Worm (Caenorhabditis elegans) whole organism, L1 larva: Measurements from ENCODE around the gene F34D6.1.

Experiments used
- C04F5.9 ChIP-seq: sonication (generic microtip); optimal IDR thresholded peaks from 2 replicates; lab custom pipeline; 2016; ENCODE audit warnings: missing genetic modification characterization, missing compliant biosample characterization
- aha-1 ChIP-seq: fragments of 150-350 bp; optimal IDR thresholded peaks from 2 replicates; lab custom pipeline; 2014; ENCODE audit warnings: missing biosample characterization, missing genetic modification characterization
- ceh-8 ChIP-seq: fragments of 200-800 bp; sonication (Bioruptor generic); optimal IDR thresholded peaks from 2 replicates; lab custom pipeline; 2018; ENCODE audit warnings: mild to moderate bottlenecking, missing genetic modification characterization, moderate library complexity, missing compliant biosample characterization
- dpl-1 ChIP-seq, 3 experiments: fragments of 150-350 bp in 2 of 3; sonication (generic microtip) in 1 of 3; optimal IDR thresholded peaks; 2 replicates each; lab custom pipeline; 2014 to 2017; ENCODE audit warnings: missing biosample characterization in 3 of 3, missing genetic modification characterization in 3 of 3, missing genetic modification reagents in 3 of 3
- efl-1 ChIP-seq, 4 experiments: fragments of 150-350 bp; optimal IDR thresholded peaks in 3 of 4; peaks in 1 of 4; 1 replicate in 1 of 4; 2 replicates in 3 of 4; lab custom pipeline; 2014; ENCODE audit warnings: missing biosample characterization in 2 of 4, missing genetic modification characterization in 2 of 4, missing genetic modification reagents in 2 of 4
- egl-27 ChIP-seq, 2 experiments: fragments of 150-350 bp in 1 of 2; sonication (generic microtip); optimal IDR thresholded peaks; 3 replicates each; lab custom pipeline; 2017 to 2018; ENCODE audit warnings: missing biosample characterization in 2 of 2, missing genetic modification characterization in 2 of 2, missing genetic modification reagents in 2 of 2
- elt-3 ChIP-seq, 6 experiments: fragments of 150-350 bp in 1 of 6; sonication (generic microtip); optimal IDR thresholded peaks; 2 replicates each; lab custom pipeline; 2017 to 2018; ENCODE audit warnings: missing biosample characterization in 6 of 6, missing genetic modification characterization in 6 of 6, inconsistent platforms in 1 of 6
- ets-5 ChIP-seq: fragments of 200-800 bp; sonication (Bioruptor generic); IDR thresholded peaks from 2 replicates; pipeline ENCODE4 v1.3.6; 2022; ENCODE audit warnings: missing genetic modification characterization, missing compliant biosample characterization
- fkh-10 ChIP-seq: sonication (generic microtip); optimal IDR thresholded peaks from 2 replicates; lab custom pipeline; 2017; ENCODE audit warnings: missing biosample characterization, missing genetic modification reagents, missing genetic modification characterization
- fkh-4 ChIP-seq: sonication (generic microtip); optimal IDR thresholded peaks from 2 replicates; lab custom pipeline; 2016; ENCODE audit warnings: missing compliant biosample characterization, missing genetic modification characterization, borderline replicate concordance
- fkh-8 ChIP-seq: sonication (generic microtip); optimal IDR thresholded peaks from 2 replicates; lab custom pipeline; 2016; ENCODE audit warnings: mild to moderate bottlenecking, missing genetic modification characterization, missing compliant biosample characterization
- grh-1 ChIP-seq: fragments of 200-800 bp; sonication (Bioruptor generic); IDR thresholded peaks from 2 replicates; pipeline ENCODE4 v1.3.6; 2022; ENCODE audit warnings: missing genetic modification reagents, missing genetic modification characterization, missing compliant biosample characterization
- hlh-17 ChIP-seq: fragments of 200-800 bp; sonication (Bioruptor generic); optimal IDR thresholded peaks from 2 replicates; lab custom pipeline; 2018; ENCODE audit warnings: missing genetic modification characterization, mild to moderate bottlenecking, missing compliant biosample characterization, moderate library complexity, borderline replicate concordance
- hlh-4 ChIP-seq: sonication (generic microtip); optimal IDR thresholded peaks from 2 replicates; lab custom pipeline; 2016; ENCODE audit warnings: mild to moderate bottlenecking, missing genetic modification characterization, missing compliant biosample characterization
- hpl-2 ChIP-seq: fragments of 150-350 bp; optimal IDR thresholded peaks from 2 replicates; lab custom pipeline; 2014; ENCODE audit warnings: missing biosample characterization, missing genetic modification reagents, missing genetic modification characterization
- irx-1 ChIP-seq: sonication (generic microtip); optimal IDR thresholded peaks from 2 replicates; lab custom pipeline; 2016; ENCODE audit warnings: missing genetic modification characterization, missing compliant biosample characterization
- lin-13 ChIP-seq: fragments of 150-350 bp; optimal IDR thresholded peaks from 2 replicates; lab custom pipeline; 2014; ENCODE audit warnings: missing biosample characterization, missing genetic modification reagents, missing genetic modification characterization
- lin-14 ChIP-seq: fragments of 200-800 bp; sonication (Bioruptor generic); optimal IDR thresholded peaks from 2 replicates; lab custom pipeline; 2018; ENCODE audit warnings: mild to moderate bottlenecking, missing genetic modification characterization, moderate library complexity, missing compliant biosample characterization
- mab-9 ChIP-seq: fragments of 200-800 bp; sonication (Bioruptor generic); IDR thresholded peaks from 2 replicates; pipeline ENCODE4 v1.3.6; 2022; ENCODE audit warnings: missing genetic modification reagents, missing genetic modification characterization, missing compliant biosample characterization
- mef-2 ChIP-seq: fragments of 150-350 bp; optimal IDR thresholded peaks from 2 replicates; lab custom pipeline; 2014; ENCODE audit warnings: missing biosample characterization, missing genetic modification characterization
- mep-1 ChIP-seq: fragments of 150-350 bp; optimal IDR thresholded peaks from 2 replicates; lab custom pipeline; 2014; ENCODE audit warnings: missing biosample characterization, missing genetic modification characterization
- nhr-12 ChIP-seq: sonication (generic microtip); optimal IDR thresholded peaks from 2 replicates; lab custom pipeline; 2017; ENCODE audit warnings: missing biosample characterization, missing genetic modification characterization
- nhr-20 ChIP-seq: sonication (generic microtip); optimal IDR thresholded peaks from 2 replicates; lab custom pipeline; 2016; ENCODE audit warnings: mild to moderate bottlenecking, missing genetic modification characterization, missing compliant biosample characterization
- nhr-237 ChIP-seq: fragments of 150-350 bp; optimal IDR thresholded peaks from 2 replicates; lab custom pipeline; 2014; ENCODE audit warnings: missing biosample characterization, missing genetic modification characterization
- nhr-84 ChIP-seq: sonication (generic microtip); optimal IDR thresholded peaks from 2 replicates; lab custom pipeline; 2017; ENCODE audit warnings: missing biosample characterization, missing genetic modification characterization
- nhr-90 ChIP-seq: sonication (generic microtip); optimal IDR thresholded peaks from 2 replicates; lab custom pipeline; 2016; ENCODE audit warnings: mild to moderate bottlenecking, missing genetic modification characterization, missing compliant biosample characterization; ENCODE audit not compliant: poor library complexity
- pag-3 ChIP-seq: sonication (generic microtip); optimal IDR thresholded peaks from 2 replicates; lab custom pipeline; 2017; ENCODE audit warnings: missing genetic modification characterization, mild to moderate bottlenecking, missing compliant biosample characterization, antibody characterized with exemption, borderline replicate concordance; ENCODE audit not compliant: insufficient read depth
- pax-3 ChIP-seq: fragments of 200-800 bp; sonication (Bioruptor generic); optimal IDR thresholded peaks from 2 replicates; lab custom pipeline; 2018; ENCODE audit warnings: mild to moderate bottlenecking, missing genetic modification characterization, moderate library complexity, missing compliant biosample characterization
- rnt-1 ChIP-seq: sonication (generic microtip); optimal IDR thresholded peaks from 2 replicates; lab custom pipeline; 2016; ENCODE audit warnings: mild to moderate bottlenecking, missing genetic modification characterization, moderate library complexity, missing compliant biosample characterization
- snu-23 ChIP-seq: sonication (generic microtip); optimal IDR thresholded peaks from 2 replicates; lab custom pipeline; 2016; ENCODE audit warnings: missing genetic modification characterization, missing compliant biosample characterization
- sox-4 ChIP-seq: sonication (generic microtip); optimal IDR thresholded peaks from 2 replicates; lab custom pipeline; 2016; ENCODE audit warnings: missing genetic modification characterization, missing compliant biosample characterization
- sup-37 ChIP-seq: fragments of 200-800 bp; sonication (Bioruptor generic); optimal IDR thresholded peaks from 2 replicates; lab custom pipeline; 2018; ENCODE audit warnings: mild to moderate bottlenecking, missing genetic modification characterization, missing compliant biosample characterization
- tbx-2 ChIP-seq: sonication (generic microtip); optimal IDR thresholded peaks from 2 replicates; lab custom pipeline; 2016; ENCODE audit warnings: missing genetic modification characterization, missing compliant biosample characterization
- tlp-1 ChIP-seq: fragments of 150-350 bp; optimal IDR thresholded peaks from 2 replicates; lab custom pipeline; 2014; ENCODE audit warnings: missing biosample characterization, missing genetic modification characterization
- unc-62 ChIP-seq: fragments of 150-350 bp; optimal IDR thresholded peaks from 2 replicates; lab custom pipeline; 2014; ENCODE audit warnings: missing biosample characterization, missing genetic modification reagents, missing genetic modification characterization
- xbp-1 ChIP-seq: sonication (generic microtip); optimal IDR thresholded peaks from 2 replicates; lab custom pipeline; 2016; ENCODE audit warnings: missing genetic modification characterization, missing compliant biosample characterization
- zag-1 ChIP-seq: fragments of 150-350 bp; optimal IDR thresholded peaks from 2 replicates; lab custom pipeline; 2014; ENCODE audit warnings: missing biosample characterization, missing genetic modification characterization
- ztf-11 ChIP-seq, 2 experiments: sonication (generic microtip); optimal IDR thresholded peaks; 2 replicates each; lab custom pipeline; 2016 to 2017; ENCODE audit warnings: missing genetic modification characterization in 2 of 2, missing biosample characterization in 1 of 2, missing compliant biosample characterization in 1 of 2

F34D6.1 gene

ce11 chrII:2707872-2708271, 26.9 kb upstream of the F34D6.1 start, which contains the start of gene Y47G7B.2 (continued):
- TF ChIP-seq pag-3 (tag; lab: Kevin White, UChicago) (no peak), efl-1 (optimal IDR thresholded peaks at IDR 0.05; lab: Kevin White, UChicago) (peak; percentile 29 to 64), efl-1 (GFP tag; optimal IDR thresholded peaks at IDR 0.05 in 1 of 2; lab: Kevin White, UChicago) (no peak), hlh-4 (tag; lab: Kevin White, UChicago) (no peak), fkh-8 (tag; lab: Kevin White, UChicago) (peak; percentile 55), nhr-237 (tag; lab: Kevin White, UChicago) (no peak), lin-13 (no peak), nhr-12 (tag; lab: Kevin White, UChicago) (no peak), tbx-2 (no peak), elt-3 (tag; optimal IDR thresholded peaks at IDR 0.05; lab: Kevin White, UChicago) (no peak), mab-9 (GFP tag; lab: Robert Waterston, UW) (no peak)

- TF ChIP-seq unc-62 (no peak), nhr-20 (tag; lab: Kevin White, UChicago) (no peak), nhr-12 (tag; lab: Kevin White, UChicago) (no peak), snu-23 (GFP tag; lab: Kevin White, UChicago) (no peak), aha-1 (tag; lab: Kevin White, UChicago) (no peak), grh-1 (no peak), lin-13 (no peak), mep-1 (no peak), sox-4 (tag; lab: Kevin White, UChicago) (no peak), zag-1 (no peak), xbp-1 (tag; lab: Kevin White, UChicago) (no peak), hlh-4 (tag; lab: Kevin White, UChicago) (no peak), fkh-10 (GFP tag; lab: Kevin White, UChicago) (no peak)
- TF ChIP-seq, all 84 proteins: peak for 0
Observed at ce11 chrII:2705200-2705599, 24.2 kb upstream of the F34D6.1 start, which contains the start of gene srh-128. Gene srh-128, minus strand, starts transcription at chrII:2705300.

- TF ChIP-seq nhr-90 (tag; lab: Kevin White, UChicago) (no peak), nhr-12 (tag; lab: Kevin White, UChicago) (no peak), hlh-17 (GFP tag; lab: Kevin White, UChicago) (no peak), irx-1 (tag; lab: Kevin White, UChicago) (no peak), ztf-11 (tag; optimal IDR thresholded peaks at IDR 0.05; lab: Kevin White, UChicago) (no peak)
Observed at ce11 chrII:2702757-2703156, 21.7 kb upstream of the F34D6.1 start, which contains the start of gene sri-60. Gene sri-60, minus strand, starts transcription at chrII:2702857.

ce11 chrII:2700229-2700628, 19.2 kb upstream of the F34D6.1 start, which contains the start of gene sri-61:
Gene sri-61, minus strand, starts transcription at chrII:2700329.
- no peak for TF ChIP-seq tlp-1
- TF ChIP-seq hlh-4 (tag; lab: Kevin White, UChicago) = peak; percentile 77

- TF ChIP-seq mef-2 (tag; lab: Kevin White, UChicago) (no peak), rnt-1 (tag; lab: Kevin White, UChicago) (no peak), nhr-12 (tag; lab: Kevin White, UChicago) (no peak), nhr-90 (tag; lab: Kevin White, UChicago) (no peak)
Observed at ce11 chrII:2698378-2698777, 17.4 kb upstream of the F34D6.1 start, which contains the start of gene sri-62. Gene sri-62, minus strand, starts transcription at chrII:2698478.

- TF ChIP-seq nhr-84 (tag; lab: Kevin White, UChicago) = no peak
- TF ChIP-seq lin-14 (GFP tag; lab: Kevin White, UChicago) = peak; percentile 57
- no peak for TF ChIP-seq ceh-8
- TF ChIP-seq efl-1 (optimal IDR thresholded peaks at IDR 0.05; lab: Kevin White, UChicago) = no peak
- TF ChIP-seq efl-1 (GFP tag; optimal IDR thresholded peaks at IDR 0.05 in 1 of 2; lab: Kevin White, UChicago) = peak in 1 of 2 experiments; percentile 88
- TF ChIP-seq egl-27 (tag; optimal IDR thresholded peaks at IDR 0.05; lab: Kevin White, UChicago) = no peak
- TF ChIP-seq fkh-10 (GFP tag; lab: Kevin White, UChicago) = peak; percentile 33
- no peak for TF ChIP-seq tbx-2
- TF ChIP-seq hpl-2 (GFP tag; lab: Kevin White, UChicago) = no peak
- TF ChIP-seq dpl-1 (GFP tag; optimal IDR thresholded peaks at IDR 0.05; lab: Kevin White, UChicago) = no peak
- TF ChIP-seq fkh-4 (tag; lab: Kevin White, UChicago) = no peak
- no peak for TF ChIP-seq C04F5.9
- TF ChIP-seq ets-5 (GFP tag; lab: Robert Waterston, UW) = no peak
- TF ChIP-seq pax-3 (tag; lab: Kevin White, UChicago) = no peak
- TF ChIP-seq sup-37 (GFP tag; lab: Kevin White, UChicago) = no peak
- TF ChIP-seq ztf-11 (tag; optimal IDR thresholded peaks at IDR 0.05; lab: Kevin White, UChicago) = no peak
Observed at ce11 chrII:2695079-2695478, 14.1 kb upstream of the F34D6.1 start.
